Worm (Caenorhabditis elegans): ENCODE data around the gene mdt-15.

Gene mdt-15

ce11 chrIII:5833376-5833775, at the start of gene mdt-15, which contains the start of gene R12B2.13:
TSS of gene mdt-15 (minus strand) at chrIII:5833751.
TSS of gene R12B2.13 (minus strand) at chrIII:5833476.
- no peak for TF ChIP-seq tag-97 (GFP tag; IDR thresholded peaks at IDR 0.05)
- no peak for TF ChIP-seq skn-1 (tag; optimal IDR thresholded peaks at IDR 0.05)
- TF ChIP-seq zip-2 (tag; optimal IDR thresholded peaks at IDR 0.05), result no peak
- TF ChIP-seq gei-8 (GFP tag; optimal IDR thresholded peaks at IDR 0.05), result no peak

ce11 chrIII:5882823-5883222, 49.3 kb upstream of the mdt-15 start, which contains the start of gene F01F1.14:
TSS of gene F01F1.14 (minus strand) at chrIII:5882923.
- TF ChIP-seq php-3 (GFP tag; IDR thresholded peaks at IDR 0.05) (no peak), dmd-9 (GFP tag; IDR thresholded peaks at IDR 0.05) (no peak), nhr-42 (GFP tag; IDR thresholded peaks at IDR 0.05) (no peak), daf-19 (GFP tag; conservative IDR thresholded peaks at IDR 0.05) (no peak), dve-1 (tag; optimal IDR thresholded peaks at IDR 0.05; ENCODE audit: insufficient read depth) (no peak), hlh-11 (tag; optimal IDR thresholded peaks at IDR 0.05) (no peak), madf-5 (GFP tag; IDR thresholded peaks at IDR 0.05) (no peak), lsy-2 (tag; optimal IDR thresholded peaks at IDR 0.05) (no peak), ztf-11 (tag; optimal IDR thresholded peaks at IDR 0.05) (no peak)

ce11 chrIII:5882284-5882683, 48.7 kb upstream of the mdt-15 start:
- no peak for TF ChIP-seq set-16 (GFP tag; IDR thresholded peaks at IDR 0.05)
- TF ChIP-seq T26A8.4 (GFP tag; IDR thresholded peaks at IDR 0.05), result 0 out of 2 replicates have a peak, but pooled peaks have one; percentile 16
- no peak for TF ChIP-seq nhr-41 (GFP tag; IDR thresholded peaks at IDR 0.05)
- TF ChIP-seq lin-38 (GFP tag; IDR thresholded peaks at IDR 0.05), result peak; percentile 33

ce11 chrIII:5879291-5879968, 45.9 kb upstream of the mdt-15 start, which contains the start of gene hpo-10:
TSS of gene hpo-10 (plus strand) at chrIII:5879489.
- no peak for TF ChIP-seq F44E2.7 (GFP tag; IDR thresholded peaks at IDR 0.05)
- no peak for TF ChIP-seq F49E8.2 (tag; optimal IDR thresholded peaks at IDR 0.05; ENCODE audit: borderline replicate concordance)
- peak; percentile 55 for TF ChIP-seq mes-2 (tag; optimal IDR thresholded peaks at IDR 0.05; ENCODE audit: poor library complexity, severe bottlenecking)
- no peak for TF ChIP-seq Y75B8A.6 (GFP tag; IDR thresholded peaks at IDR 0.05)
- no peak for TF ChIP-seq nhr-237 (tag; optimal IDR thresholded peaks at IDR 0.05)
- TF ChIP-seq mdt-29 (GFP tag; IDR thresholded peaks at IDR 0.05), result no peak
- TF ChIP-seq aha-1 (tag), result peak; percentile 96
- no peak for TF ChIP-seq unc-62 (GFP tag; optimal IDR thresholded peaks at IDR 0.05 in 1 of 2)
- no peak for TF ChIP-seq unc-62 (tag; optimal IDR thresholded peaks at IDR 0.05)
- no peak for TF ChIP-seq saeg-2 (GFP tag; IDR thresholded peaks at IDR 0.05)
- TF ChIP-seq fos-1 (tag; optimal IDR thresholded peaks at IDR 0.05), result no peak
- no peak for TF ChIP-seq hmg-1.1 (GFP tag; IDR thresholded peaks at IDR 0.05)
- no peak for TF ChIP-seq lin-1 (GFP tag; IDR thresholded peaks at IDR 0.05)
- TF ChIP-seq ctbp-1 (GFP tag; IDR thresholded peaks at IDR 0.05), result no peak
- no peak for TF ChIP-seq aly-2 (tag; optimal IDR thresholded peaks at IDR 0.05)
- TF ChIP-seq dpl-1 (GFP tag; optimal IDR thresholded peaks at IDR 0.05), result peak; percentile 12
- TF ChIP-seq nhr-102 (tag; optimal IDR thresholded peaks at IDR 0.05), result no peak
- TF ChIP-seq hlh-11 (tag; optimal IDR thresholded peaks at IDR 0.05), result no peak
- TF ChIP-seq daf-16 (GFP tag; optimal IDR thresholded peaks at IDR 0.05), result no peak
- peak; percentile 31 for TF ChIP-seq daf-16 (tag; optimal IDR thresholded peaks at IDR 0.05)
- no peak for TF ChIP-seq nhr-42 (GFP tag; IDR thresholded peaks at IDR 0.05)
- no peak for TF ChIP-seq ZK546.5 (tag; optimal IDR thresholded peaks at IDR 0.05)
- peak; percentile 22 for TF ChIP-seq hlh-30 (tag; optimal IDR thresholded peaks at IDR 0.05; ENCODE audit: insufficient read depth)
- TF ChIP-seq lin-29 (GFP tag; IDR thresholded peaks at IDR 0.05), result no peak
- TF ChIP-seq zip-11 (GFP tag; IDR thresholded peaks at IDR 0.05), result no peak
- no peak for TF ChIP-seq nhr-25 (tag; optimal IDR thresholded peaks at IDR 0.05; ENCODE audit: borderline replicate concordance, insufficient read depth)
- TF ChIP-seq tra-1 (GFP tag; IDR thresholded peaks at IDR 0.05), result no peak
- TF ChIP-seq D1046.2 (GFP tag; IDR thresholded peaks at IDR 0.05), result no peak
- TF ChIP-seq vab-7 (GFP tag; IDR thresholded peaks at IDR 0.05), result no peak
- no peak for TF ChIP-seq nhr-11 (tag; optimal IDR thresholded peaks at IDR 0.05)
- TF ChIP-seq snpc-1.2 (GFP tag; IDR thresholded peaks at IDR 0.05), result no peak
- TF ChIP-seq dve-1 (tag; optimal IDR thresholded peaks at IDR 0.05; ENCODE audit: insufficient read depth), result peak; percentile 48

Measured in whole organism, L4 larva.